Worm (Caenorhabditis elegans) whole organism, early embryonic: ENCODE measurements around the gene ify-1.

Experiments
- B0310.2 ChIP-seq: sonication (generic microtip); optimal IDR thresholded peaks from 2 replicates; lab custom pipeline; 2016; ENCODE audit warnings: mild to moderate bottlenecking, missing genetic modification characterization, missing compliant biosample characterization
- F13C5.2 ChIP-seq: sonication (generic microtip); optimal IDR thresholded peaks from 2 replicates; lab custom pipeline; 2017; ENCODE audit warnings: mild to moderate bottlenecking, missing genetic modification characterization, inconsistent platforms, missing compliant biosample characterization
- aly-1 ChIP-seq: sonication (generic microtip); optimal IDR thresholded peaks from 2 replicates; lab custom pipeline; 2016; ENCODE audit warnings: missing genetic modification characterization, missing compliant biosample characterization
- ama-1 ChIP-seq: fragments of 150-350 bp; optimal IDR thresholded peaks from 2 replicates; lab custom pipeline; 2014
- ceh-13 ChIP-seq: fragments of 200-800 bp; sonication (Bioruptor generic); optimal IDR thresholded peaks from 2 replicates; lab custom pipeline; 2018; ENCODE audit warnings: mild to moderate bottlenecking, missing genetic modification characterization, missing compliant biosample characterization
- ceh-36 ChIP-seq: sonication (generic microtip); optimal IDR thresholded peaks from 2 replicates; lab custom pipeline; 2016; ENCODE audit warnings: missing genetic modification characterization, inconsistent platforms, missing compliant biosample characterization
- ets-7 ChIP-seq: sonication (generic microtip); optimal IDR thresholded peaks from 2 replicates; lab custom pipeline; 2016; ENCODE audit warnings: missing genotype, missing genetic modification characterization, missing compliant biosample characterization
- flt-1 ChIP-seq: fragments of 200-800 bp; sonication (Bioruptor generic); IDR thresholded peaks from 2 replicates; pipeline ENCODE4 v1.3.6; 2022; ENCODE audit warnings: missing genetic modification characterization, missing compliant biosample characterization
- hmbx-1 ChIP-seq: sonication (generic microtip); optimal IDR thresholded peaks from 2 replicates; lab custom pipeline; 2016; ENCODE audit warnings: mild to moderate bottlenecking, missing genetic modification characterization, missing compliant biosample characterization
- hmg-4 ChIP-seq: fragments of 200-800 bp; sonication (Bioruptor generic); optimal IDR thresholded peaks from 2 replicates; lab custom pipeline; 2018; ENCODE audit warnings: mild to moderate bottlenecking, missing genetic modification characterization, missing compliant biosample characterization
- hnd-1 ChIP-seq: sonication (generic microtip); optimal IDR thresholded peaks from 2 replicates; lab custom pipeline; 2016; ENCODE audit warnings: missing genetic modification characterization, missing compliant biosample characterization
- pes-1 ChIP-seq: fragments of 200-800 bp; sonication (Bioruptor generic); IDR thresholded peaks from 2 replicates; pipeline ENCODE4 v1.3.6; 2022; ENCODE audit warnings: missing genetic modification reagents, missing genetic modification characterization, missing compliant biosample characterization
- scrt-1 ChIP-seq: fragments of 200-800 bp; sonication (Bioruptor generic); IDR thresholded peaks from 2 replicates; pipeline ENCODE4 v1.3.6; 2022; ENCODE audit warnings: missing genetic modification characterization, missing compliant biosample characterization
- sea-1 ChIP-seq: fragments of 200-800 bp; sonication (Bioruptor generic); conservative IDR thresholded peaks from 2 replicates; pipeline ENCODE4 v1.3.6; 2022; ENCODE audit warnings: missing genetic modification characterization, missing compliant biosample characterization
- tbx-11 ChIP-seq: fragments of 200-800 bp; sonication (Bioruptor generic); IDR thresholded peaks from 2 replicates; pipeline ENCODE4 v1.3.6; 2022; ENCODE audit warnings: missing genetic modification characterization, missing compliant biosample characterization
- tbx-37 ChIP-seq: fragments of 200-800 bp; sonication (Bioruptor generic); conservative IDR thresholded peaks from 2 replicates; pipeline ENCODE4 v1.3.6; 2022; ENCODE audit warnings: missing genetic modification reagents, missing genetic modification characterization, missing compliant biosample characterization
- tra-4 ChIP-seq: sonication (generic microtip); optimal IDR thresholded peaks from 2 replicates; lab custom pipeline; 2017; ENCODE audit warnings: missing genetic modification characterization, missing compliant biosample characterization

ify-1 gene

DNA sequence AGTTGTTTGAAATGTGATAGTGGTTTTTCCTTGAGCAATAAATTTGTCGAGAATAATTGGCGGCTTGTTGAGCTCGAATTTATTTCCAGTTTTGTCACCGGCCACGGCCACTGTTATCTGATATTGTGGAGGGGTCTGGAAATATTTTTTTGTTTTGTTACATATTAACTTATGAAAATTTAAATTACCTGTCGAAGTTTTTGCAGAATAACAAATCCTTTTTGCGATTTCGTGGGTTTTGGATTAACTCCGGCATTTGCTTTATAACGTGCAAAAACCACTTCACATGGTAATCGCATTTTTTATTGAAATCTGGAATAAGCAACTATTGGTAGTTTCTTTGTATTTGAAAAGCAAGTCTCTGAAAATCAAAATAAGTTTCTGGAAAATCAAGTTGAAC is 18.9 kb downstream of the ify-1 start, which contains the start of gene lrr-1:
Gene lrr-1 (minus strand): TSS at position 312 of the 400 bp plus-strand sequence.
- TF ChIP-seq hnd-1 (tag; lab: Kevin White, UChicago) (no peak), tbx-11 (GFP tag; lab: Robert Waterston, UW) (no peak)

DNA sequence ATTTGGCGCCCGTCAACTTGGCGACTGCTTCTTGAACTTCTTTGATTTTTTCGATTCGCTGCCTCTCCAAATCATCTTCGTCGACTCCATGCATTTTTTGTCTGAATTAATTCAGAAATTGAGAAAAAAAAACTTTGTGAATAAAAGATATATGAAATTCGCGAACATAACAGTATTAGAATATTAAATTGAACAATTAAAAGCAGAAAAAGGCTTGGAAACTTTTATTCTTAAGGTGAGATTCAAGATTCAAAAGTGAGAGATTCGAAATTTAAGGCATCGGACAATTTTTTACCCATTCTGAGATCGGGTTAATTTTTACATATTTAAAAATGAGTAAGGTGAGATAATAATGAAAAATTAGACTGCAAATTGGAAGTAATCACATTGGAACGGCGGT is 21.0 kb downstream of the ify-1 start, which contains the start of gene F33G12.3:
Gene F33G12.3 (minus strand): TSS at position 101 of the 400 bp plus-strand sequence.
- TF ChIP-seq hnd-1 (tag; lab: Kevin White, UChicago) (no peak), scrt-1 (GFP tag; lab: Robert Waterston, UW) (no peak), tbx-37 (GFP tag; lab: Robert Waterston, UW) (no peak), ets-7 (tag; lab: Kevin White, UChicago) (no peak), sea-1 (no peak), pes-1 (GFP tag; lab: Robert Waterston, UW) (no peak)

DNA sequence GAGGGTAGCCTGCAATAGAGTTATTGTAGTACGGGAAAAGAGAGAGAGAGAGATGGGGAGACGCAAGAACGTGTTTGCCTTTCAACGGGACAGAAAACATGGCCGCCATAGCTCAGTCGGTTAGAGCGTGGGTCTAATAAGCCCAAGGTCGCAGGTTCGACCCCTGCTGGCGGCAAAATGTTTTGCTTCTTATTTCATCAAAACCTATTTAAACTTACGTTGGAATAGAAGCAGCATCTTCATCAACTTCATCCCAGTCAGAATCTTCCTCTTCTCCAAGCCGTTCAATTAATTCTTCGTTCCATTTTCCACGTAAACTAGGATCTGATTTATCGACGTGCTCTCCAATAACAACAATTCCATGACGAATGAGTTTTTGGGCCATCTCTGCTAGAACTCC is 22.3 kb downstream of the ify-1 start:
- TF ChIP-seq hmbx-1 (tag; lab: Kevin White, UChicago) (peak; percentile 83), ceh-13 (GFP tag; lab: Kevin White, UChicago) (peak; percentile 77), ceh-36 (peak; percentile 92), hnd-1 (tag; lab: Kevin White, UChicago) (peak; percentile 79), ets-7 (tag; lab: Kevin White, UChicago) (peak; percentile 91), pes-1 (GFP tag; lab: Robert Waterston, UW) (peak; percentile 96), aly-1 (tag; lab: Kevin White, UChicago) (peak; percentile 96), B0310.2 (tag; lab: Kevin White, UChicago) (peak; percentile 94), tra-4 (tag; lab: Kevin White, UChicago) (peak; percentile 81), ama-1 (lab: Kevin White, UChicago) (peak; percentile 74), sea-1 (peak; percentile 92), tbx-11 (GFP tag; lab: Robert Waterston, UW) (peak; percentile 94), hmg-4 (GFP tag; lab: Kevin White, UChicago) (peak; percentile 98), flt-1 (GFP tag; lab: Robert Waterston, UW) (peak; percentile 91), scrt-1 (GFP tag; lab: Robert Waterston, UW) (peak; percentile 95), F13C5.2 (peak; percentile 97), tbx-37 (GFP tag; lab: Robert Waterston, UW) (peak; percentile 94)

DNA sequence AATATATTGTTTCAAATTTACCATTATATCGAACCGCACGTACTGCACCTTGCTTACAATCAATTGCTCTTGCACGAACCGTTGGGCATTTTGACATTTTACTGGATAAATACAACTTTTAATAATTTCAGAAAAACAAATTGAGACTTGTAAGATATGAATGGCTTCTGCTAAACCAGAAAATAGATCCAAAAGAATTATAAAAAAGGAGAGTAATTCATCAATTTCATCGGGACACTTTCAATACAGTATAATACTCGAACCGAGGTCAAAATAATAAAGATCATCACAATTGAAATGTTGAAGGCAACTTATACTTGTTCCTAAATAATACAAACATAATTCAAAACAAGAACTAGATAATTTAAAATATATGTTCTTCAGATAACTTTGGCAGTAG is 23.4 kb downstream of the ify-1 start, which contains the start of gene wdr-83:
Gene wdr-83 (minus strand): TSS at position 101 of the 400 bp plus-strand sequence.
- TF ChIP-seq ceh-13 (GFP tag; lab: Kevin White, UChicago): no peak
- TF ChIP-seq hmg-4 (GFP tag; lab: Kevin White, UChicago): no peak
- TF ChIP-seq tbx-11 (GFP tag; lab: Robert Waterston, UW): no peak
- TF ChIP-seq aly-1 (tag; lab: Kevin White, UChicago): no peak
- TF ChIP-seq hmbx-1 (tag; lab: Kevin White, UChicago): no peak
- TF ChIP-seq tra-4 (tag; lab: Kevin White, UChicago): no peak
- TF ChIP-seq pes-1 (GFP tag; lab: Robert Waterston, UW): no peak
- no peak for TF ChIP-seq hnd-1 (tag; lab: Kevin White, UChicago)
- no peak for TF ChIP-seq ceh-36
- no peak for TF ChIP-seq ets-7 (tag; lab: Kevin White, UChicago)
- TF ChIP-seq sea-1: no peak
- TF ChIP-seq flt-1 (GFP tag; lab: Robert Waterston, UW): no peak

DNA sequence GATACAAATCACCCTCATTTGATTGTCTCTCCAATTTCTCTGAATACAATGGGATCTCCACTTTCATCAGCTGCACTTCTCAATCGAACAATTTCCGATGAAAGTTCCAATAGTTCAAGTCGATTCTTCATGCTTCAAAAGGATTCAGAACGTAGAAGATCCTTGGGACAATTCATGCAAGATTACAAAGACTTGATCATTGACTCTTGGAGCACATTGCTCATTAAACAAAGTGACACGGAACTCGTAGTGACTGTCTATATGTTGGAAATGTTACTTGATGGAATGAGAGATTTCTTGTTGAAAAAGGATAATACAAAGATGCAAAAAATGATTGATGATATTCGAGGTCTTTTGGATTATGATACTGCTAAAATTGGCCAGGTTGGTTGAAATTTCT is 27.0 kb downstream of the ify-1 start:
- no peak for TF ChIP-seq hnd-1 (tag; lab: Kevin White, UChicago)
- no peak for TF ChIP-seq ceh-13 (GFP tag; lab: Kevin White, UChicago)
- no peak for TF ChIP-seq hmbx-1 (tag; lab: Kevin White, UChicago)
- TF ChIP-seq ets-7 (tag; lab: Kevin White, UChicago): no peak

DNA sequence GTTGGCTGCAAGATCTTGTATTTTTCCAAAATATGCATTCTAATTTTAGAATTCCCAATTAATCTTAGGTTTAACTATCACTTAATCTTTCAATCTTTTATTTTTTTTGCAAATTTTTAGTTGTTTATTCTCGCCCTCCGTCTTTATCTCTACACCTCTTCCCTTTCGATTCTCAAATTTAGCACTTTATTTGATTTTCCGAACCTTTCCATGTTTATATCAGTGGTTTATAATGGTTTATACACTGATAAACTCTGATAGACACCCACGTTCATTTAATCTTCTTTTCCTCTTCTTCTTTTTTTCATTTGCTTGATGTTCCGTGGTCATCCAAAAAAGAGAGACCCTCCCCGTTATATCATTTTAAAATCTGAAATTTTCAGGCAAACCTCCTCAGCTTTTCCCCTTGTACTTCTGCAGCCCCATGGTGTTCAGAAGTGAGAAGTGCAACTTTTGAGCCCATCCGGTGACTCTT is 32.6 kb downstream of the ify-1 start, which contains the start of the genes nsy-1 and F59A6.13:
Gene nsy-1 (plus strand): TSS at position 377 of the 475 bp plus-strand sequence.
Gene F59A6.13 (plus strand): TSS at position 425 of the 475 bp plus-strand sequence.
- TF ChIP-seq ceh-36 (no peak), scrt-1 (GFP tag; lab: Robert Waterston, UW) (no peak), tbx-11 (GFP tag; lab: Robert Waterston, UW) (no peak), hmg-4 (GFP tag; lab: Kevin White, UChicago) (no peak), B0310.2 (tag; lab: Kevin White, UChicago) (no peak), F13C5.2 (no peak), ama-1 (lab: Kevin White, UChicago) (no peak), flt-1 (GFP tag; lab: Robert Waterston, UW) (no peak), hmbx-1 (tag; lab: Kevin White, UChicago) (no peak), ets-7 (tag; lab: Kevin White, UChicago) (no peak), aly-1 (tag; lab: Kevin White, UChicago) (no peak), ceh-13 (GFP tag; lab: Kevin White, UChicago) (no peak)

DNA sequence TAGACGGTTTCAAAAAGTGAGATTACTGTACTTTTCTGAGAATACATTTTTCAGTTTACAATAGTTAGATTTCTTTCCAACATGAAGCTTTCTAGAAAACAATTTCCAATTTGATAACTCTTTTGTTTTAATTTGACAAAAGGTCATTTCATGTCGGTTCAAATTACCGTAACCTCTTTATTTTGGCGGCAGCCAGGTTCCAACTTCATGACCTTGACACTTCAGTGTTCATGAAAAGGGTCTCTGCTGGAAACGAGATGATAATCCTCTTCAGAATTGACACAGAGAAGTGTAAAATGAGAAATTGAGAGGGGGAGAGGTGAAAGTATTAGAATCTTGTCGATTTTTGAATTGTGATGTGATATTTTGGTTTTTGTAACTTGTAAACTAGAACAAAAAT is 33.5 kb downstream of the ify-1 start:
- no peak for TF ChIP-seq tbx-37 (GFP tag; lab: Robert Waterston, UW)
- TF ChIP-seq flt-1 (GFP tag; lab: Robert Waterston, UW): no peak
- TF ChIP-seq ets-7 (tag; lab: Kevin White, UChicago): no peak
- no peak for TF ChIP-seq tra-4 (tag; lab: Kevin White, UChicago)
- TF ChIP-seq tbx-11 (GFP tag; lab: Robert Waterston, UW): no peak
- TF ChIP-seq pes-1 (GFP tag; lab: Robert Waterston, UW): no peak
- TF ChIP-seq B0310.2 (tag; lab: Kevin White, UChicago): no peak
- no peak for TF ChIP-seq scrt-1 (GFP tag; lab: Robert Waterston, UW)
- TF ChIP-seq aly-1 (tag; lab: Kevin White, UChicago): no peak
- TF ChIP-seq ceh-13 (GFP tag; lab: Kevin White, UChicago): no peak
- TF ChIP-seq sea-1: no peak
- no peak for TF ChIP-seq F13C5.2
- TF ChIP-seq ama-1 (lab: Kevin White, UChicago): no peak
- no peak for TF ChIP-seq hmbx-1 (tag; lab: Kevin White, UChicago)
